Worm (Caenorhabditis elegans) whole organism, midembryonic: ENCODE data around the gene B0391.14.

Source experiments
- T22C8.4 ChIP-seq: fragments of 200-800 bp; sonication (Bioruptor generic); IDR thresholded peaks from 2 replicates; pipeline ENCODE4 v1.3.6; 2022; ENCODE audit warnings: missing genetic modification characterization, missing compliant biosample characterization
- cog-1 ChIP-seq: sonication (generic microtip); optimal IDR thresholded peaks from 2 replicates; lab custom pipeline; 2016; ENCODE audit warnings: missing genetic modification characterization, missing compliant biosample characterization
- flt-1 ChIP-seq: fragments of 200-800 bp; sonication (Bioruptor generic); IDR thresholded peaks from 2 replicates; pipeline ENCODE4 v1.3.6; 2022; ENCODE audit warnings: missing genetic modification characterization, missing compliant biosample characterization
- klf-2 ChIP-seq: fragments of 200-800 bp; sonication (Bioruptor generic); conservative IDR thresholded peaks from 2 replicates; pipeline ENCODE4 v1.3.6; 2022; ENCODE audit warnings: missing genetic modification reagents, missing genetic modification characterization, missing compliant biosample characterization
- med-1 ChIP-seq: sonication (generic microtip); optimal IDR thresholded peaks from 2 replicates; lab custom pipeline; 2017; ENCODE audit warnings: missing genetic modification characterization, mild to moderate bottlenecking, missing compliant biosample characterization, antibody characterized with exemption, missing genetic modification reagents; ENCODE audit not compliant: insufficient read depth
- ref-1 ChIP-seq: fragments of 200-800 bp; sonication (Bioruptor generic); conservative IDR thresholded peaks from 2 replicates; pipeline ENCODE4 v1.3.6; 2022; ENCODE audit warnings: missing genetic modification reagents, missing genetic modification characterization, missing compliant biosample characterization
- tab-1 ChIP-seq: fragments of 200-800 bp; sonication (Bioruptor generic); IDR thresholded peaks from 2 replicates; pipeline ENCODE4 v1.3.6; 2022; ENCODE audit warnings: missing genetic modification characterization, missing compliant biosample characterization
- ztf-23 ChIP-seq: fragments of 200-800 bp; sonication (Bioruptor generic); IDR thresholded peaks from 2 replicates; pipeline ENCODE4 v1.3.6; 2022; ENCODE audit warnings: missing genetic modification reagents, missing genetic modification characterization, missing compliant biosample characterization
- ztf-29 ChIP-seq: fragments of 200-800 bp; sonication (Bioruptor generic); IDR thresholded peaks from 2 replicates; pipeline ENCODE4 v1.3.6; 2022; ENCODE audit warnings: missing genetic modification reagents, missing genetic modification characterization, missing compliant biosample characterization

DNA sequence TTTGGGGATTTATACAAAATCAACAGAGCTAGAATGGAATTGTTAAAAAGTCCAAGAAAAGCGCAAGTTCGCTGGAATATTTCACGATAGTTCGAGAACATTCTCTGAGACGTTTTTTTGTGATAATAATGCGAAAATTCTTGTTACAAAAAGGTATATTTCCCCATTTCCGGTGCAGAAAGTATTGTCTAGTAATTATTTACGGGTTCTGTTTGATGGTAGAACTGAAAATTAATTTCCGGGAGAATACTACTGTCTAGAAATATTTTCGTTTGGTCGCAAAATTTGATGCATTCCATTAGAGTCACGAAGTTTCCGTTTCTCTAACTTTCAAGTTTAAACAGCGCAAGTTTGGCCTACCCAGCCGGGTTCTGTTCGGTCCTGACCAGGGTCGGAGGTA, 29.9 kb upstream of the B0391.14 start, which contains the start of gene str-248:
- TF ChIP-seq ztf-29 (GFP tag; lab: Robert Waterston, UW) (no peak), tab-1 (no peak), flt-1 (GFP tag; lab: Robert Waterston, UW) (no peak), T22C8.4 (no peak), ztf-23 (GFP tag; lab: Robert Waterston, UW) (no peak), klf-2 (GFP tag; lab: Robert Waterston, UW) (no peak), cog-1 (tag; lab: Kevin White, UChicago) (no peak), med-1 (GFP tag; lab: Kevin White, UChicago) (no peak), ref-1 (no peak)
